Worm (Caenorhabditis elegans) whole organism, L4 larva: ENCODE data around the gene sdz-23.

Source experiments
- D1046.2 ChIP-seq: fragments of 200-800 bp; sonication (Bioruptor generic); IDR thresholded peaks from 2 replicates; pipeline ENCODE4 v1.3.6; 2022; ENCODE audit warnings: missing genetic modification characterization, missing compliant biosample characterization
- F10B5.3 ChIP-seq: sonication (generic microtip); optimal IDR thresholded peaks from 2 replicates; lab custom pipeline; 2016; ENCODE audit warnings: mild to moderate bottlenecking, missing genetic modification characterization, missing compliant biosample characterization
- F37D6.2 ChIP-seq: sonication (generic microtip); optimal IDR thresholded peaks from 2 replicates; lab custom pipeline; 2016; ENCODE audit warnings: mild to moderate bottlenecking, missing genetic modification characterization, missing compliant biosample characterization
- R02D3.7 ChIP-seq: fragments of 150-350 bp; sonication (generic microtip); optimal IDR thresholded peaks from 3 replicates; lab custom pipeline; 2014; ENCODE audit warnings: missing biosample characterization, missing genetic modification characterization
- Y48G9A.11 ChIP-seq: fragments of 200-800 bp; sonication (Bioruptor generic); IDR thresholded peaks from 2 replicates; pipeline ENCODE4 v1.3.6; 2022; ENCODE audit warnings: missing genetic modification reagents, missing genetic modification characterization, missing compliant biosample characterization
- aly-2 ChIP-seq: sonication (generic microtip); optimal IDR thresholded peaks from 2 replicates; lab custom pipeline; 2018; ENCODE audit warnings: missing biosample characterization, missing genetic modification characterization
- ceh-20 ChIP-seq: fragments of 200-800 bp; sonication (Bioruptor generic); IDR thresholded peaks from 2 replicates; pipeline ENCODE4 v1.3.6; 2022; ENCODE audit warnings: missing genetic modification reagents, missing genetic modification characterization, missing compliant biosample characterization
- ces-1 ChIP-seq: fragments of 150-350 bp; sonication (generic microtip); optimal IDR thresholded peaks from 4 replicates; lab custom pipeline; 2014; ENCODE audit warnings: missing biosample characterization, missing genetic modification reagents, missing genetic modification characterization
- daf-16 ChIP-seq, 3 experiments: sonication (generic microtip); optimal IDR thresholded peaks; 2 replicates each; lab custom pipeline; 2016 to 2017; ENCODE audit warnings: missing genetic modification characterization in 3 of 3, missing genetic modification reagents in 3 of 3, mild to moderate bottlenecking in 2 of 3, missing compliant biosample characterization in 2 of 3, missing biosample characterization in 1 of 3, moderate library complexity in 1 of 3
- daf-19 ChIP-seq: fragments of 200-800 bp; sonication (Bioruptor generic); conservative IDR thresholded peaks from 2 replicates; pipeline ENCODE4 v1.3.6; 2022; ENCODE audit warnings: missing genetic modification characterization, missing compliant biosample characterization
- dve-1 ChIP-seq: sonication (generic microtip); optimal IDR thresholded peaks from 2 replicates; lab custom pipeline; 2017; ENCODE audit warnings: antibody characterized with exemption, mild to moderate bottlenecking, missing genetic modification characterization, missing compliant biosample characterization; ENCODE audit not compliant: insufficient read depth
- egl-43 ChIP-seq: fragments of 200-800 bp; sonication (Bioruptor generic); IDR thresholded peaks from 2 replicates; pipeline ENCODE4 v1.3.6; 2022; ENCODE audit warnings: missing genetic modification reagents, missing genetic modification characterization, missing compliant biosample characterization
- hlh-30 ChIP-seq: sonication (generic microtip); optimal IDR thresholded peaks from 2 replicates; lab custom pipeline; 2017; ENCODE audit warnings: antibody characterized with exemption, mild to moderate bottlenecking, missing genetic modification characterization, missing compliant biosample characterization; ENCODE audit not compliant: insufficient read depth
- hmg-1.1 ChIP-seq: fragments of 200-800 bp; sonication (Bioruptor generic); IDR thresholded peaks from 2 replicates; pipeline ENCODE4 v1.3.6; 2022; ENCODE audit warnings: missing genetic modification reagents, missing genetic modification characterization, missing compliant biosample characterization
- lin-29 ChIP-seq: fragments of 200-800 bp; sonication (Bioruptor generic); IDR thresholded peaks from 2 replicates; pipeline ENCODE4 v1.3.6; 2022; ENCODE audit warnings: missing genetic modification reagents, missing genetic modification characterization, missing compliant biosample characterization
- mdl-1 ChIP-seq, 2 experiments: fragments of 150-350 bp in 1 of 2; sonication (generic microtip) in 1 of 2; optimal IDR thresholded peaks; 2 replicates each; lab custom pipeline; 2014 to 2017; ENCODE audit warnings: missing biosample characterization in 2 of 2, missing genetic modification characterization in 2 of 2
- nhr-76 ChIP-seq: fragments of 150-350 bp; optimal IDR thresholded peaks from 2 replicates; lab custom pipeline; 2014; ENCODE audit warnings: missing biosample characterization, missing genetic modification characterization
- saeg-2 ChIP-seq: fragments of 200-800 bp; sonication (Bioruptor generic); IDR thresholded peaks from 2 replicates; pipeline ENCODE4 v1.3.6; 2022; ENCODE audit warnings: missing genetic modification reagents, missing genetic modification characterization, missing compliant biosample characterization
- tra-1 ChIP-seq: fragments of 200-800 bp; sonication (Bioruptor generic); IDR thresholded peaks from 2 replicates; pipeline ENCODE4 v1.3.6; 2022; ENCODE audit warnings: missing genetic modification reagents, missing genetic modification characterization, missing compliant biosample characterization
- unc-130 ChIP-seq: sonication (generic microtip); optimal IDR thresholded peaks from 2 replicates; lab custom pipeline; 2016; ENCODE audit warnings: missing genetic modification reagents, missing genetic modification characterization, missing compliant biosample characterization
- unc-62 ChIP-seq, 3 experiments: fragments of 150-350 bp in 1 of 3; sonication (generic microtip); optimal IDR thresholded peaks in 2 of 3; peaks in 1 of 3; 1 replicate in 1 of 3; 2 replicates in 2 of 3; lab custom pipeline; 2014 to 2017; ENCODE audit warnings: missing biosample characterization in 3 of 3, missing genetic modification characterization in 3 of 3, missing genetic modification reagents in 3 of 3, missing genotype in 1 of 3
- zfp-2 ChIP-seq: sonication (generic microtip); optimal IDR thresholded peaks from 2 replicates; lab custom pipeline; 2016; ENCODE audit warnings: mild to moderate bottlenecking, missing genetic modification characterization, missing compliant biosample characterization

The sdz-23 gene

DNA sequence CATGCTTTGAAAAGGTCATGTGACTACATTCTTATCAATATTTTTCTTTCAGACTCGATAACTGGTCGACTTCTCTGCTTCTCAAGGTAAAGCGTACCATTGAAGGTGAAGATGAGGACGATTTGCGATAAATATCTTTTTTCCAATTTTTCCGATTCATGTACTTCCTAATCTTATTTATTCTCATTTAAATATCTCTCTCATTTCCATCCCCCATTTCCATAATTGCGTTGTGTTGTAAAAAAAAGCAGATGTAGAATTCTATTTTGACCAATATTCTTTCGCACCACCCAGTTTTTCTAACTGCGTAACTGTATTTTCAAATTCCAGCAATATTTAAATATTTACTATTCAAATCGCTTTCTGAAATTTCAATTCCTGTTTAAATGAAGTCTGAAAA is 33.5 kb downstream of the sdz-23 start, which contains the start of gene D1014.4:
TSS of gene D1014.4 (plus strand) at position 301 of the 400 bp plus-strand sequence.
- TF ChIP-seq hlh-30 (tag; lab: Kevin White, UChicago) (peak; percentile 46), ceh-20 (GFP tag; lab: Robert Waterston, UW) (no peak), dve-1 (tag; lab: Kevin White, UChicago) (peak; percentile 5), daf-16 (GFP tag; optimal IDR thresholded peaks at IDR 0.05; lab: Kevin White, UChicago) (no peak), daf-16 (tag; optimal IDR thresholded peaks at IDR 0.05; lab: Kevin White, UChicago) (peak; percentile 67)
- TF ChIP-seq, all 104 proteins: peak for 3

DNA sequence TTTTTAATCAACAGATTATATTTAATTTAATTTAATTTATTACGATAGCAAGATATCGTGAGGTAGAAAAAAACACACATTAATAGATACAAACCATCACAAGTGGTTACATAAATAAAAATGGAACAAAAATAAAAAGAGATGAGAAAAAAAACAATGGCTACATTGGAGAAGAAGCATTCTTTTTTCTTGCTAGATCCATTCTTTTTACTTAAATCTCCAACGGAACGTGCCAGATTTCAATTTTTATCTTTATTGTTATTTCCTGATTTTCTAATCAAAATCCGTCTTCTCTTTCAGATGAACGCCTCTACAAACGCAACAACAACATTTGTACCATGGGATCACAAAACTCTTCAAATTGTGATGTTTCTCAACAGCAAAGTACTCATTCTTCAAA is 44.2 kb downstream of the sdz-23 start, which contains the start of gene D1014.2:
TSS of gene D1014.2 (plus strand) at position 301 of the 400 bp plus-strand sequence.
- no peak for TF ChIP-seq D1046.2 (GFP tag; lab: Robert Waterston, UW)
- no peak for TF ChIP-seq F37D6.2 (tag; lab: Kevin White, UChicago)
- no peak for TF ChIP-seq F10B5.3 (tag; lab: Kevin White, UChicago)
- TF ChIP-seq lin-29 (GFP tag; lab: Robert Waterston, UW) = no peak
- no peak for TF ChIP-seq mdl-1 (tag; optimal IDR thresholded peaks at IDR 0.05; lab: Kevin White, UChicago)
- TF ChIP-seq Y48G9A.11 (GFP tag; lab: Robert Waterston, UW) = no peak
- TF ChIP-seq nhr-76 (tag; lab: Kevin White, UChicago) = no peak
- TF ChIP-seq hmg-1.1 = no peak
- TF ChIP-seq egl-43 (GFP tag; lab: Robert Waterston, UW) = no peak
- no peak for TF ChIP-seq R02D3.7 (tag; lab: Kevin White, UChicago)
- TF ChIP-seq aly-2 = no peak
- TF ChIP-seq daf-19 (GFP tag; lab: Robert Waterston, UW) = no peak
- no peak for TF ChIP-seq unc-130
- TF ChIP-seq zfp-2 (tag; lab: Kevin White, UChicago) = no peak

DNA sequence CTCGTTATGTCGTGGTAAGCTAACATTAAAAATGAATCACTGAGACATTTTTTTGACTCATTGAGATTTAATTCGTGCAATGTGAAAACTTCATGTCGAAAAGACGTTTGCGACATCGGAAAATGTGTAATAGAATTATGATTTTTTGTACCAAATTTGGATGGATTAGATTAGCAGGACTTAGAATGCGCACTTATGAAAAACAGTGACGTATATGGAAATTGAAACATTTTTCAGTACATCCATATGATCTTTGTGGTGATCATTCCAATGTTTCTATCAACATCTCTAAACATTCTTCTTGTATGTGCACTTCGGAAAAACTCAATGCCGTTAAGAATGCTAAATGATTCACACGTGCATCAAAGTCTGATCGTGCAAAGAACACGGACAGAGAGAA is 45.1 kb downstream of the sdz-23 start:
- TF ChIP-seq hmg-1.1 (no peak), ces-1 (no peak), dve-1 (tag; lab: Kevin White, UChicago) (no peak), tra-1 (GFP tag; lab: Robert Waterston, UW) (no peak), unc-62 (GFP tag; optimal IDR thresholded peaks at IDR 0.05 in 1 of 2; lab: Kevin White, UChicago) (peak in 1 of 2 experiments; percentile 95), unc-62 (tag; optimal IDR thresholded peaks at IDR 0.05; lab: Kevin White, UChicago) (no peak), saeg-2 (no peak), zfp-2 (tag; lab: Kevin White, UChicago) (no peak)

DNA sequence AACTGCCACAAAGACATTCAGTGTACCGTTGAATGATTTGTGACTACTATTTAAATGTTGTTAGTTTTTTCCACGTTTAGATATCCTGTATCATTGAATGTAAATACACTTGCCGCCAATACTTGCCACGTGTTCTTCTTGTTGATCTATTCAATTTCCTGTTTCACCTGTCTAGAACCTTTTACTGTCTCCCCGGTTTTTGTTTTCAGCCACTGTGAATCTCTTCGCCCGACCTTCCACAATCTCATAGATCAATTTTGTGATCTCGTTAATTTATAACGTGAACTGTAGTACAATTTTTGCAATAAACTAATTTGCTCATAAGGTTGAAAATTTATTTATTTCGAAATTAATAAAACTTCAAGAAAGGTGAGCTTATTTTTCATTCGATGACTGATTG is 45.9 kb downstream of the sdz-23 start, which contains the start of gene D1014.13:
TSS of gene D1014.13 (plus strand) at position 301 of the 400 bp plus-strand sequence.
- TF ChIP-seq hmg-1.1 = no peak
- peak in 1 of 2 experiments; percentile 74 for TF ChIP-seq unc-62 (GFP tag; optimal IDR thresholded peaks at IDR 0.05 in 1 of 2; lab: Kevin White, UChicago)
- TF ChIP-seq unc-62 (tag; optimal IDR thresholded peaks at IDR 0.05; lab: Kevin White, UChicago) = no peak
